Fruit fly (Drosophila melanogaster): ENCODE data around the gene CG43169.

DNA sequence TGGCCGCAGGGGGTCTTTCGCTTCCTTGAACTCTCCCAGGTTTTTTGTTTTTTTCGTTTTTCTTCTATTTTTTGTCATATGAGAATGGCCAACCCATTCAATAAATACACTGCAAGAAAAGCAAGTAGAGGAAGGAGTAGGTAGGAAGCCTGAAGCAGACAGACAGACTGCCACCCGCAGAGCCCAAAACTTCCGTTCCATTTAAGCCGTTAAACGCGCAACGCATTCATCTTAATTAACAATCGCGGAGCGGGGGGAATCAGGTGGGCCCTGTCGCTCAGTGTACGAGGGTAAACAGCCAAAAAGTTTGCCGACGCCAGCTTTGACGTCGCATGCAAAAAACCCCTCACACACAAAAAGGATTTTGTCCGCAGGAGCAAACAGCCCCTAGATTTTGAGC lies 35.5 kb downstream of the CG43169 start:
- TF ChIP-seq psq (optimal IDR thresholded peaks at IDR 0.05): no peak
- TF ChIP-seq Dll (optimal IDR thresholded peaks at IDR 0.05): no peak

Data from whole organism.